Worm (Caenorhabditis elegans) whole organism, mixed stage, embryonic: ENCODE measurements around the gene F11G11.15.

ENCODE experiments used
- ceh-83 ChIP-seq: fragments of 200-800 bp; sonication (Bioruptor generic); optimal IDR thresholded peaks from 2 replicates; lab custom pipeline; 2018; ENCODE audit warnings: mild to moderate bottlenecking, missing genetic modification characterization, missing compliant biosample characterization
- ces-1 ChIP-seq: fragments of 150-350 bp; optimal IDR thresholded peaks from 2 replicates; lab custom pipeline; 2014; ENCODE audit warnings: missing biosample characterization, missing genetic modification reagents, missing genetic modification characterization
- cnd-1 ChIP-seq: fragments of 200-800 bp; sonication (Bioruptor generic); optimal IDR thresholded peaks from 2 replicates; lab custom pipeline; 2018; ENCODE audit warnings: mild to moderate bottlenecking, missing genetic modification characterization, missing compliant biosample characterization
- elt-3 ChIP-seq: fragments of 150-350 bp; optimal IDR thresholded peaks from 2 replicates; lab custom pipeline; 2014; ENCODE audit warnings: missing biosample characterization, missing genetic modification characterization
- ham-2 ChIP-seq: fragments of 200-800 bp; sonication (Bioruptor generic); optimal IDR thresholded peaks from 2 replicates; lab custom pipeline; 2018; ENCODE audit warnings: mild to moderate bottlenecking, missing genetic modification characterization, missing compliant biosample characterization
- zip-8 ChIP-seq: fragments of 150-350 bp; optimal IDR thresholded peaks from 2 replicates; lab custom pipeline; 2014; ENCODE audit warnings: missing biosample characterization, missing genetic modification characterization
- ztf-11 ChIP-seq: fragments of 150-350 bp; optimal IDR thresholded peaks from 2 replicates; lab custom pipeline; 2014; ENCODE audit warnings: missing biosample characterization, missing genetic modification characterization

- TF ChIP-seq ces-1 (GFP tag; lab: Kevin White, UChicago) (no peak), ztf-11 (no peak), cnd-1 (tag; lab: Kevin White, UChicago) (no peak), ceh-83 (GFP tag; lab: Kevin White, UChicago) (no peak), elt-3 (tag; lab: Kevin White, UChicago) (no peak), zip-8 (tag; lab: Kevin White, UChicago) (no peak), ham-2 (GFP tag; lab: Kevin White, UChicago) (no peak)
Observed at ce11 chrII:4857873-4858364, 16.7 kb upstream of the F11G11.15 start, which contains the start of gene F11G11.5.
